Worm (Caenorhabditis elegans): ENCODE results near the gene ras-2.

ras-2 gene

DNA sequence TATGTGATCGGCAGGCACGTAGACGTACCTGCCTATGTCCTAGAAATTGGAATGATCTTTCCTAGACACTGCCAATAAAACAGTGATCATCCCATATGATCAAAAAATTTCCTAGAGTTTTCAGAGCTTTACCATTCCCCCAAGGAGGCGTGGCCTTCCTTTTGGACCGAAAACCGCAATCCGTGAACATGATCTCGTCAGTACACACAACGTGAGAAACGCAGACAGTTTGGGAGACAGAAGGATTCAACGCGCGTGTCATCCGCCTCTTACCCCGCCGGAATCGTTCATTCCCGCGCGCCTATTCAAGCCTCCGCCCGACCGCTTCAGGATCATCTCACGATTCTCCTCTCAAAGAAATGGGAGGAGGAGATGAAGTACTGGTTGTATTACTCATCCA, 25.6 kb upstream of the ras-2 start, which contains the start of gene B0393.5:
TSS of gene B0393.5 (plus strand) at position 301 of the 400 bp plus-strand sequence.
- no peak for TF ChIP-seq gmeb-1 (tag; optimal IDR thresholded peaks at IDR 0.05)
- no peak for TF ChIP-seq lin-13 (GFP tag; optimal IDR thresholded peaks at IDR 0.05)

DNA sequence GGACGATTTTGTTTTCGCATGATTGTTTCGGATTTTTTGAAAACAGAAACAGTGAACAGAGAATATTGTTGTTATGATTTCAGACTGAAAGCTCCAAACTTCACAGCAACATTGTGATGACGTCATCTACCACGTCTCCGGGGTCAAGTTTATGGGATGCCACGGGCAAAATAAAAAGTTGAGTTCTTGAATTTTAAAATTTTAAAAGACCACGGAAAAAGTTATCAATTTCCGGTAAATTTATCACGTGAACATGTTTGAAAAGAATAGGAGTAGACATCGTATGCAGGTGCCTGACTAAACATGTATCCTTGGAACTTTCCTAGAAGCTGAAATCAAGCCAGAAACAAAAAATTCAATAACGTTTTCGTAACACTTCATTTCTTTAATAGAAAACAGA, 23.6 kb upstream of the ras-2 start, which contains the start of gene B0393.4:
TSS of gene B0393.4 (minus strand) at position 101 of the 400 bp plus-strand sequence.
- TF ChIP-seq Y55F3AM.14 (GFP tag; optimal IDR thresholded peaks at IDR 0.05) (no peak), sma-9 (GFP tag; optimal IDR thresholded peaks at IDR 0.05) (no peak), sma-9 (tag; optimal IDR thresholded peaks at IDR 0.05) (no peak), nhr-23 (tag; optimal IDR thresholded peaks at IDR 0.05) (no peak), nhr-11 (tag; optimal IDR thresholded peaks at IDR 0.05) (no peak), ztf-1 (GFP tag; conservative IDR thresholded peaks at IDR 0.05) (no peak), nhr-6 (tag; optimal IDR thresholded peaks at IDR 0.05) (no peak)

DNA sequence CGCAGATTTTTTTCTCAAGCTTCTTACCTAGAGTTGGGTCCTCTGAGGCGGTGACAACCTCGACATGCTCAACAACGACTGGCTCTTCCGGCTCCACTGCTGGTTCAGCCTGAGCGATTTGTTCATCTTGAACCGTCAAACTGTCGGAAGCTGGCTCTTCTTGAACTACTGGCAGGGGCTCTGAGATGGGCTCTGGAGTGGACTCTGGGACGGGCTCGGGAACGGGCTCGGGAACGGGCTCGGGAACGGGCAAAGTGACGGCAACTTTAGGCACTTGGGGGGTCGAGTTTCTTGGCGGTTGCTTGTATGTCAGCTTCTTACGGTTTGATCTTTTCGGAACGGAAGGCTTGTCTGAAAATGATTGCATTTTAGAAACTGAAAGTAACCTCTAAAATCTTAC, 23.0 kb upstream of the ras-2 start:
- TF ChIP-seq dmd-4 (tag; optimal IDR thresholded peaks at IDR 0.05): no peak
- TF ChIP-seq ama-1 (optimal IDR thresholded peaks at IDR 0.05): no peak
- no peak for TF ChIP-seq F13H6.1 (tag; optimal IDR thresholded peaks at IDR 0.05)
- no peak for TF ChIP-seq nhr-237 (tag; optimal IDR thresholded peaks at IDR 0.05)
- TF ChIP-seq elt-1 (tag; optimal IDR thresholded peaks at IDR 0.05): no peak
- no peak for TF ChIP-seq skn-1 (tag; optimal IDR thresholded peaks at IDR 0.05)
- TF ChIP-seq ztf-11 (tag; optimal IDR thresholded peaks at IDR 0.05): no peak
- TF ChIP-seq ztf-1 (GFP tag; conservative IDR thresholded peaks at IDR 0.05): no peak
- TF ChIP-seq nhr-10 (tag; optimal IDR thresholded peaks at IDR 0.05): no peak
- no peak for TF ChIP-seq ceh-16 (tag; optimal IDR thresholded peaks at IDR 0.05)
- no peak for TF ChIP-seq ceh-82 (tag; optimal IDR thresholded peaks at IDR 0.05)
- TF ChIP-seq ztf-4 (tag; optimal IDR thresholded peaks at IDR 0.05): no peak
- no peak for TF ChIP-seq ZK546.5 (tag; optimal IDR thresholded peaks at IDR 0.05)

DNA sequence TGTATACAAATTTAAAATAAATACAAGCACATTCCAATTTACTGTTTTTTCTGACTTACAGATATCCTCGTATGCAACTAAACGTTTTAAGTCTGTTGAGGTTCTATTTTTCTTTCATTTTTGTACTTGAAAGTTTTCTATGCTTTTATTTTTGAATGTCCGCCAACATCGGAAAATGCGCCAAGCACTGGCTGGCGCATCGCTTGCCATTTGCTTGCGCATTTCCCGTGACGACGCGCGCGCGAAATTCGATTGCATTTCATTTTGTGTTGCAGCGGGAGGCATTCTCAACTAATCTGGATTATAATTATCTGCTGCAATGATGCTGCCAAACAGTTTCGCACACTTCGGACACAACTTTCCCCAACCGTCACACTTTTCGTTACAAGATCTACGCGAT, 17.1 kb upstream of the ras-2 start, which contains the start of gene fbxl-2:
TSS of gene fbxl-2 (plus strand) at position 278 of the 400 bp plus-strand sequence.
- peak; percentile 76 for TF ChIP-seq nhr-10 (tag; optimal IDR thresholded peaks at IDR 0.05)
- TF ChIP-seq mbf-1 (tag; optimal IDR thresholded peaks at IDR 0.05): no peak
- no peak for TF ChIP-seq alr-1 (tag; optimal IDR thresholded peaks at IDR 0.05)
- TF ChIP-seq C34F6.9 (tag; optimal IDR thresholded peaks at IDR 0.05): peak; percentile 98
- peak; percentile 89 for TF ChIP-seq ceh-16 (tag; optimal IDR thresholded peaks at IDR 0.05)
- no peak for TF ChIP-seq nhr-11 (tag; optimal IDR thresholded peaks at IDR 0.05)
- peak; percentile 88 for TF ChIP-seq fos-1 (tag; optimal IDR thresholded peaks at IDR 0.05)
- TF ChIP-seq skn-1 (tag; optimal IDR thresholded peaks at IDR 0.05): no peak
- TF ChIP-seq F13H6.1 (tag; optimal IDR thresholded peaks at IDR 0.05): peak; percentile 93
- peak; percentile 74 for TF ChIP-seq nhr-6 (tag; optimal IDR thresholded peaks at IDR 0.05)
- TF ChIP-seq gmeb-1 (tag; optimal IDR thresholded peaks at IDR 0.05): peak; percentile 100
- peak; percentile 88 for TF ChIP-seq R02D3.7 (tag; optimal IDR thresholded peaks at IDR 0.05)
- TF ChIP-seq aly-2 (tag; optimal IDR thresholded peaks at IDR 0.05): no peak
- TF ChIP-seq mab-5 (tag; optimal IDR thresholded peaks at IDR 0.05): peak; percentile 91
- TF ChIP-seq blmp-1 (tag; optimal IDR thresholded peaks at IDR 0.05; ENCODE audit: insufficient read depth): peak; percentile 36
- TF ChIP-seq sem-4 (tag; optimal IDR thresholded peaks at IDR 0.05): peak; percentile 81
- peak; percentile 95 for TF ChIP-seq nhr-21 (tag; optimal IDR thresholded peaks at IDR 0.05)
- TF ChIP-seq lsy-2 (tag; optimal IDR thresholded peaks at IDR 0.05): peak; percentile 95 to 97
- peak; percentile 81 for TF ChIP-seq Y55F3AM.14 (GFP tag; optimal IDR thresholded peaks at IDR 0.05)
- TF ChIP-seq lin-11 (tag; optimal IDR thresholded peaks at IDR 0.05): peak; percentile 90
- TF ChIP-seq lin-39 (tag; optimal IDR thresholded peaks at IDR 0.05): no peak
- no peak for TF ChIP-seq elt-3 (tag; optimal IDR thresholded peaks at IDR 0.05)
- no peak for TF ChIP-seq unc-39 (tag; optimal IDR thresholded peaks at IDR 0.05)
- no peak for TF ChIP-seq ztf-1 (GFP tag; conservative IDR thresholded peaks at IDR 0.05)
- TF ChIP-seq unc-55 (GFP tag; optimal IDR thresholded peaks at IDR 0.05): peak; percentile 98
- TF ChIP-seq mdl-1 (tag; optimal IDR thresholded peaks at IDR 0.05): peak in 1 of 2 experiments; percentile 71
- TF ChIP-seq ztf-11 (tag; optimal IDR thresholded peaks at IDR 0.05): peak; percentile 42
- peak; percentile 83 for TF ChIP-seq snpc-4 (tag; optimal IDR thresholded peaks at IDR 0.05)
- peak; percentile 96 for TF ChIP-seq lin-13 (GFP tag; optimal IDR thresholded peaks at IDR 0.05)
- TF ChIP-seq sma-9 (GFP tag; optimal IDR thresholded peaks at IDR 0.05): peak; percentile 96
- no peak for TF ChIP-seq sma-9 (tag; optimal IDR thresholded peaks at IDR 0.05)
- TF ChIP-seq nhr-237 (tag; optimal IDR thresholded peaks at IDR 0.05): peak; percentile 72
- TF ChIP-seq crh-2 (tag; optimal IDR thresholded peaks at IDR 0.05): peak; percentile 95
- TF ChIP-seq nhr-12 (tag; optimal IDR thresholded peaks at IDR 0.05): no peak
- TF ChIP-seq sma-3 (GFP tag; optimal IDR thresholded peaks at IDR 0.05): peak; percentile 97
- TF ChIP-seq peb-1 (tag; optimal IDR thresholded peaks at IDR 0.05): no peak
- TF ChIP-seq unc-62 (GFP tag; optimal IDR thresholded peaks at IDR 0.05): peak; percentile 42
- TF ChIP-seq nhr-25 (tag; optimal IDR thresholded peaks at IDR 0.05): peak; percentile 95
- TF ChIP-seq zag-1 (tag; optimal IDR thresholded peaks at IDR 0.05): peak; percentile 87
- no peak for TF ChIP-seq dmd-4 (tag; optimal IDR thresholded peaks at IDR 0.05)
- TF ChIP-seq elt-1 (tag; optimal IDR thresholded peaks at IDR 0.05): no peak
- TF ChIP-seq ZK546.5 (tag; optimal IDR thresholded peaks at IDR 0.05): peak; percentile 76
- TF ChIP-seq ama-1 (optimal IDR thresholded peaks at IDR 0.05): no peak
- peak; percentile 91 for TF ChIP-seq ztf-4 (tag; optimal IDR thresholded peaks at IDR 0.05)
- no peak for TF ChIP-seq nhr-23 (tag; optimal IDR thresholded peaks at IDR 0.05)

Data from whole organism, L2 larva.